Fruit fly (Drosophila melanogaster) whole organism, embryonic: ENCODE data around the gene PAN3.
A peak's percentile ranks its signal among the peaks of the same experiment; 100 is the strongest.

Source experiments
- BEAF-32 ChIP-seq: fragments of 200-800 bp; sonication (Bioruptor generic); optimal IDR thresholded peaks from 3 replicates; lab custom pipeline; 2017; ENCODE audit warnings: missing biosample characterization, missing genetic modification characterization, mild to moderate bottlenecking, moderate library complexity, missing genetic modification reagents
- Bgb ChIP-seq: fragments of 200-800 bp; sonication (Bioruptor generic); IDR thresholded peaks from 2 replicates; pipeline ENCODE4 v1.3.6; 2022; ENCODE audit warnings: missing biosample characterization, missing genetic modification characterization; ENCODE audit not compliant: partially characterized antibody
- CG10543 ChIP-seq: fragments of 200-800 bp; sonication (Bioruptor generic); optimal IDR thresholded peaks from 3 replicates; lab custom pipeline; 2017; ENCODE audit warnings: missing biosample characterization, mild to moderate bottlenecking, missing genetic modification characterization, moderate library complexity
- CG10565 ChIP-seq: fragments of 200-800 bp; sonication (Bioruptor generic); optimal IDR thresholded peaks from 3 replicates; lab custom pipeline; 2016; ENCODE audit warnings: missing biosample characterization, mild to moderate bottlenecking, missing genetic modification characterization
- CG11085 ChIP-seq: fragments of 200-800 bp; sonication (Bioruptor generic); IDR thresholded peaks from 2 replicates; pipeline ENCODE4 v1.3.6; 2022; ENCODE audit warnings: missing biosample characterization, missing genetic modification characterization
- CG11093 ChIP-seq: fragments of 200-800 bp; sonication (Bioruptor generic); IDR thresholded peaks from 3 replicates; pipeline ENCODE4 v1.3.6; 2022; ENCODE audit warnings: missing biosample characterization, missing genetic modification characterization
- CG11504 ChIP-seq: fragments of 200-800 bp; sonication (Bioruptor generic); optimal IDR thresholded peaks from 3 replicates; lab custom pipeline; 2019; ENCODE audit warnings: missing biosample characterization, mild to moderate bottlenecking, missing genetic modification characterization, moderate library complexity
- CG13775 ChIP-seq: fragments of 200-800 bp; sonication (Bioruptor generic); optimal IDR thresholded peaks from 3 replicates; lab custom pipeline; 2017; ENCODE audit warnings: missing biosample characterization, mild to moderate bottlenecking, missing genetic modification characterization
- CG13894 ChIP-seq: fragments of 200-800 bp; sonication (Bioruptor generic); optimal IDR thresholded peaks from 3 replicates; lab custom pipeline; 2018; ENCODE audit warnings: missing biosample characterization, mild to moderate bottlenecking, missing genetic modification characterization, moderate library complexity
- CG1603 ChIP-seq: fragments of 200-800 bp; sonication (Bioruptor generic); optimal IDR thresholded peaks from 2 replicates; lab custom pipeline; 2019; ENCODE audit warnings: missing biosample characterization, mild to moderate bottlenecking, missing genetic modification characterization, moderate library complexity
- CG16779 ChIP-seq: fragments of 200-800 bp; sonication (Bioruptor generic); IDR thresholded peaks from 2 replicates; pipeline ENCODE4 v1.3.6; 2022; ENCODE audit warnings: missing biosample characterization, missing genetic modification characterization
- CG2678 ChIP-seq: fragments of 200-800 bp; sonication (Bioruptor generic); optimal IDR thresholded peaks from 3 replicates; lab custom pipeline; 2019; ENCODE audit warnings: missing biosample characterization, mild to moderate bottlenecking, missing genetic modification characterization, moderate library complexity
- CG3065 ChIP-seq: fragments of 200-800 bp; sonication (Bioruptor generic); optimal IDR thresholded peaks from 2 replicates; lab custom pipeline; 2016; ENCODE audit warnings: missing biosample characterization, missing genetic modification characterization
- CG3407 ChIP-seq: fragments of 200-800 bp; sonication (Bioruptor generic); optimal IDR thresholded peaks from 2 replicates; lab custom pipeline; 2018; ENCODE audit warnings: missing biosample characterization, mild to moderate bottlenecking, missing genetic modification characterization
- CG34376 ChIP-seq: fragments of 200-800 bp; sonication (Bioruptor generic); optimal IDR thresholded peaks from 2 replicates; lab custom pipeline; 2018; ENCODE audit warnings: missing biosample characterization, mild to moderate bottlenecking, missing genetic modification characterization
- CG4424 ChIP-seq: fragments of 200-800 bp; sonication (Bioruptor generic); optimal IDR thresholded peaks from 3 replicates; lab custom pipeline; 2016; ENCODE audit warnings: missing biosample characterization, missing genetic modification characterization
- CG5180 ChIP-seq: fragments of 200-800 bp; sonication (Bioruptor generic); optimal IDR thresholded peaks from 3 replicates; lab custom pipeline; 2017; ENCODE audit warnings: missing biosample characterization, missing genetic modification characterization, mild to moderate bottlenecking, moderate library complexity, missing genetic modification reagents
- CG6272 ChIP-seq: fragments of 200-800 bp; sonication (Bioruptor generic); IDR thresholded peaks from 2 replicates; pipeline ENCODE4 v1.3.6; 2022; ENCODE audit warnings: missing biosample characterization, missing genetic modification characterization
- CG6765 ChIP-seq: fragments of 200-800 bp; sonication (Bioruptor generic); optimal IDR thresholded peaks from 3 replicates; lab custom pipeline; 2017; ENCODE audit warnings: missing biosample characterization, mild to moderate bottlenecking, missing genetic modification characterization
- CG6791 ChIP-seq: fragments of 200-800 bp; sonication (Bioruptor generic); IDR thresholded peaks from 3 replicates; pipeline ENCODE4 v1.3.6; 2022; ENCODE audit warnings: missing biosample characterization, missing genetic modification characterization; ENCODE audit not compliant: partially characterized antibody
- CG9876 ChIP-seq: fragments of 200-800 bp; sonication (Bioruptor generic); optimal IDR thresholded peaks from 2 replicates; lab custom pipeline; 2016; ENCODE audit warnings: missing biosample characterization, missing genetic modification characterization
- Dll ChIP-seq: fragments of 200-800 bp; sonication (Bioruptor generic); IDR thresholded peaks from 4 replicates; pipeline ENCODE4 v1.3.6; 2022; ENCODE audit warnings: missing biosample characterization, missing genetic modification characterization; ENCODE audit not compliant: partially characterized antibody
- Ets97D ChIP-seq: fragments of 200-800 bp; sonication (Bioruptor generic); optimal IDR thresholded peaks from 3 replicates; lab custom pipeline; 2016; ENCODE audit warnings: missing biosample characterization, missing genetic modification characterization
- Fer1 ChIP-seq: fragments of 200-800 bp; sonication (Bioruptor generic); optimal IDR thresholded peaks from 2 replicates; lab custom pipeline; 2017; ENCODE audit warnings: missing biosample characterization, mild to moderate bottlenecking, missing genetic modification characterization
- Hey ChIP-seq: fragments of 200-800 bp; sonication (Bioruptor generic); optimal IDR thresholded peaks from 3 replicates; lab custom pipeline; 2018; ENCODE audit warnings: missing biosample characterization, mild to moderate bottlenecking, missing genetic modification characterization
- HmgZ ChIP-seq: fragments of 200-800 bp; sonication (Bioruptor generic); optimal IDR thresholded peaks from 2 replicates; lab custom pipeline; 2018; ENCODE audit warnings: missing biosample characterization, mild to moderate bottlenecking, missing genetic modification characterization
- MBD-R2 ChIP-seq: fragments of 200-800 bp; sonication (Bioruptor generic); IDR thresholded peaks from 2 replicates; pipeline ENCODE4 v1.3.6; 2022; ENCODE audit warnings: missing biosample characterization, missing genetic modification characterization
- Myb ChIP-seq: fragments of 200-800 bp; sonication (Bioruptor generic); optimal IDR thresholded peaks from 2 replicates; lab custom pipeline; 2016; ENCODE audit warnings: missing biosample characterization, missing genetic modification characterization
- NC2α ChIP-seq: fragments of 200-800 bp; sonication (Bioruptor generic); optimal IDR thresholded peaks from 2 replicates; lab custom pipeline; 2016; ENCODE audit warnings: missing biosample characterization, missing genetic modification characterization
- Ptx1 ChIP-seq: fragments of 200-800 bp; sonication (Bioruptor generic); IDR thresholded peaks from 2 replicates; pipeline ENCODE4 v1.3.6; 2022; ENCODE audit warnings: missing biosample characterization, missing genetic modification characterization
- Sry-δ ChIP-seq: fragments of 200-800 bp; sonication (Bioruptor generic); optimal IDR thresholded peaks from 2 replicates; lab custom pipeline; 2016; ENCODE audit warnings: missing biosample characterization, missing genetic modification characterization
- Trl ChIP-seq, 3 experiments: fragments of >200 bp in 2 of 3; fragments of 200-800 bp in 1 of 3; sonication (Bioruptor generic) in 1 of 3; optimal IDR thresholded peaks; 2 replicates in 1 of 3; 3 replicates in 2 of 3; lab custom pipeline; 2016 to 2017; ENCODE audit warnings: missing biosample characterization in 1 of 3, missing genetic modification characterization in 1 of 3
- YL-1 ChIP-seq: fragments of 200-800 bp; sonication (Bioruptor generic); optimal IDR thresholded peaks from 3 replicates; lab custom pipeline; 2017; ENCODE audit warnings: missing biosample characterization, mild to moderate bottlenecking, missing genetic modification characterization
- ash1 ChIP-seq: fragments of 200-800 bp; sonication (Bioruptor generic); optimal IDR thresholded peaks from 2 replicates; lab custom pipeline; 2018; ENCODE audit warnings: missing biosample characterization, mild to moderate bottlenecking, missing genetic modification characterization
- bbx ChIP-seq: fragments of 200-800 bp; sonication (Bioruptor generic); IDR thresholded peaks from 2 replicates; pipeline ENCODE4 v1.3.6; 2022; ENCODE audit warnings: missing biosample characterization, missing genetic modification characterization; ENCODE audit not compliant: partially characterized antibody
- bcd ChIP-seq: fragments of 200-800 bp; sonication (Bioruptor generic); optimal IDR thresholded peaks from 2 replicates; lab custom pipeline; 2017; ENCODE audit warnings: missing biosample characterization, mild to moderate bottlenecking, missing genetic modification characterization
- cg ChIP-seq: fragments of 200-800 bp; sonication (Bioruptor generic); optimal IDR thresholded peaks from 3 replicates; lab custom pipeline; 2019; ENCODE audit warnings: missing biosample characterization, mild to moderate bottlenecking, missing genetic modification characterization, moderate library complexity
- chinmo ChIP-seq: fragments of 200-800 bp; sonication (Bioruptor generic); IDR thresholded peaks from 4 replicates; pipeline ENCODE4 v1.3.6; 2022; ENCODE audit warnings: missing biosample characterization, missing genetic modification characterization; ENCODE audit not compliant: partially characterized antibody
- en ChIP-seq: fragments of 200-800 bp; sonication (Bioruptor generic); optimal IDR thresholded peaks from 2 replicates; lab custom pipeline; 2016; ENCODE audit warnings: missing biosample characterization, missing genetic modification characterization
- eve ChIP-seq, 2 experiments: fragments of >200 bp; optimal IDR thresholded peaks; 2 replicates each; lab custom pipeline; 2017; ENCODE audit warnings: missing biosample characterization in 2 of 2, missing genetic modification characterization in 2 of 2
- grau ChIP-seq: fragments of 200-800 bp; optimal IDR thresholded peaks from 3 replicates; lab custom pipeline; 2019; ENCODE audit warnings: missing biosample characterization, mild to moderate bottlenecking, missing genetic modification characterization, moderate library complexity
- ken ChIP-seq: fragments of 200-800 bp; sonication (Bioruptor generic); IDR thresholded peaks from 3 replicates; pipeline ENCODE4 v1.3.6; 2022; ENCODE audit warnings: missing biosample characterization, missing genetic modification characterization
- kni ChIP-seq: fragments of 200-800 bp; sonication (Bioruptor generic); optimal IDR thresholded peaks from 3 replicates; lab custom pipeline; 2017; ENCODE audit warnings: mild to moderate bottlenecking, missing biosample characterization, missing genetic modification reagents, missing genetic modification characterization
- oc ChIP-seq: fragments of 200-800 bp; sonication (Bioruptor generic); optimal IDR thresholded peaks from 2 replicates; lab custom pipeline; 2018; ENCODE audit warnings: missing biosample characterization, mild to moderate bottlenecking, missing genetic modification characterization, moderate library complexity
- pita ChIP-seq: fragments of 200-800 bp; sonication (Bioruptor generic); optimal IDR thresholded peaks from 2 replicates; lab custom pipeline; 2017; ENCODE audit warnings: missing biosample characterization, mild to moderate bottlenecking, missing genetic modification characterization
- pnt ChIP-seq: fragments of 200-800 bp; sonication (Bioruptor generic); optimal IDR thresholded peaks from 3 replicates; lab custom pipeline; 2016; ENCODE audit warnings: missing biosample characterization, missing genetic modification characterization
- unc-4 ChIP-seq: fragments of 200-800 bp; sonication (Bioruptor generic); IDR thresholded peaks from 2 replicates; pipeline ENCODE4 v1.3.6; 2022; ENCODE audit warnings: missing biosample characterization, missing genetic modification characterization; ENCODE audit not compliant: partially characterized antibody
- z ChIP-seq: fragments of 200-800 bp; sonication (Bioruptor generic); IDR thresholded peaks from 3 replicates; pipeline ENCODE4 v1.3.6; 2022; ENCODE audit warnings: missing biosample characterization, missing genetic modification characterization

Gene PAN3

dm6 chr3L:3034779-3035643 is 35.9 kb upstream of the PAN3 start, which contains the start of gene CG2162:
Gene CG2162 (plus strand): TSS chr3L:3035196.
- TF ChIP-seq HmgZ (tag; lab: Kevin White, UChicago) (peak; percentile 35), ken (GFP tag; lab: Robert Waterston, UW) (no peak), Hey (tag; lab: Kevin White, UChicago) (peak; percentile 60), kni (GFP tag; lab: Kevin White, UChicago) (peak; percentile 36), CG10565 (GFP tag; lab: Kevin White, UChicago) (no peak), MBD-R2 (GFP tag; lab: Robert Waterston, UW) (0 out of 2 replicates have a peak, but pooled peaks have one; percentile 21), Bgb (GFP tag; lab: Robert Waterston, UW) (peak; percentile 59), cg (GFP tag; lab: Kevin White, UChicago) (peak; percentile 99), ash1 (no peak), en (GFP tag; lab: Kevin White, UChicago) (no peak), oc (tag; lab: Kevin White, UChicago) (no peak), CG10543 (peak; percentile 4), CG11085 (GFP tag; lab: Robert Waterston, UW) (no peak), z (no peak), CG34376 (peak; percentile 17), Myb (GFP tag; lab: Kevin White, UChicago) (peak; percentile 27), NC2α (GFP tag; lab: Kevin White, UChicago) (no peak), eve (GFP tag; optimal IDR thresholded peaks at IDR 0.05; lab: Kevin White, UChicago) (peak in 1 of 2 experiments; percentile 82), YL-1 (peak; percentile 12), CG3065 (GFP tag; lab: Kevin White, UChicago) (no peak), CG11504 (peak; percentile 6), CG16779 (GFP tag; lab: Robert Waterston, UW) (no peak), pnt (GFP tag; lab: Kevin White, UChicago) (no peak), grau (tag; lab: Kevin White, UChicago) (no peak), CG3407 (GFP tag; lab: Kevin White, UChicago) (no peak), Sry-δ (peak; percentile 31), pita (GFP tag; lab: Kevin White, UChicago) (no peak), chinmo (GFP tag; lab: Robert Waterston, UW) (no peak), Ptx1 (GFP tag; lab: Robert Waterston, UW) (no peak), CG6791 (no peak), CG13775 (no peak), Fer1 (GFP tag; lab: Kevin White, UChicago) (peak; percentile 24), CG9876 (GFP tag; lab: Kevin White, UChicago) (no peak), Ets97D (peak; percentile 15), CG4424 (GFP tag; lab: Kevin White, UChicago) (no peak), CG11093 (GFP tag; lab: Robert Waterston, UW) (no peak), CG5180 (GFP tag; lab: Kevin White, UChicago) (peak; percentile 40), bcd (GFP tag; lab: Kevin White, UChicago) (no peak), CG2678 (no peak), bbx (GFP tag; lab: Robert Waterston, UW) (peak; percentile 41), BEAF-32 (GFP tag; lab: Kevin White, UChicago) (peak; percentile 39), CG13894 (tag; lab: Kevin White, UChicago) (peak; percentile 27), Dll (GFP tag; lab: Robert Waterston, UW) (no peak), Trl (optimal IDR thresholded peaks at IDR 0.05; lab: Kevin White, UChicago) (peak; percentile 27 to 73), Trl (GFP tag; optimal IDR thresholded peaks at IDR 0.05; lab: Kevin White, UChicago) (no peak), unc-4 (peak; percentile 34; the same call in 1 of the 2 replicates), CG1603 (tag; lab: Kevin White, UChicago) (peak; percentile 22), CG6272 (GFP tag; lab: Robert Waterston, UW) (no peak), CG6765 (GFP tag; lab: Kevin White, UChicago) (peak; percentile 32)
